Worm (Caenorhabditis elegans) whole organism, L1 larva: ENCODE results near the gene srbc-68.

Experiments used
- ama-1 ChIP-seq: fragments of 150-350 bp; optimal IDR thresholded peaks from 2 replicates; lab custom pipeline; 2014
- ces-1 ChIP-seq: fragments of 150-350 bp; optimal IDR thresholded peaks from 2 replicates; lab custom pipeline; 2014; ENCODE audit warnings: missing biosample characterization, missing genetic modification reagents, missing genetic modification characterization
- egl-27 ChIP-seq, 2 experiments: fragments of 150-350 bp in 1 of 2; sonication (generic microtip); optimal IDR thresholded peaks; 3 replicates each; lab custom pipeline; 2017 to 2018; ENCODE audit warnings: missing biosample characterization in 2 of 2, missing genetic modification characterization in 2 of 2, missing genetic modification reagents in 2 of 2
- elt-3 ChIP-seq, 6 experiments: fragments of 150-350 bp in 1 of 6; sonication (generic microtip); optimal IDR thresholded peaks; 2 replicates each; lab custom pipeline; 2017 to 2018; ENCODE audit warnings: missing biosample characterization in 6 of 6, missing genetic modification characterization in 6 of 6, inconsistent platforms in 1 of 6
- lin-14 ChIP-seq: fragments of 200-800 bp; sonication (Bioruptor generic); optimal IDR thresholded peaks from 2 replicates; lab custom pipeline; 2018; ENCODE audit warnings: mild to moderate bottlenecking, missing genetic modification characterization, moderate library complexity, missing compliant biosample characterization
- lin-39 ChIP-seq: fragments of 150-350 bp; optimal IDR thresholded peaks from 2 replicates; lab custom pipeline; 2014; ENCODE audit warnings: missing biosample characterization, missing genetic modification reagents, missing genetic modification characterization
- mef-2 ChIP-seq: fragments of 150-350 bp; optimal IDR thresholded peaks from 2 replicates; lab custom pipeline; 2014; ENCODE audit warnings: missing biosample characterization, missing genetic modification characterization
- mep-1 ChIP-seq: fragments of 150-350 bp; optimal IDR thresholded peaks from 2 replicates; lab custom pipeline; 2014; ENCODE audit warnings: missing biosample characterization, missing genetic modification characterization
- nhr-12 ChIP-seq: sonication (generic microtip); optimal IDR thresholded peaks from 2 replicates; lab custom pipeline; 2017; ENCODE audit warnings: missing biosample characterization, missing genetic modification characterization
- nhr-237 ChIP-seq: fragments of 150-350 bp; optimal IDR thresholded peaks from 2 replicates; lab custom pipeline; 2014; ENCODE audit warnings: missing biosample characterization, missing genetic modification characterization

DNA sequence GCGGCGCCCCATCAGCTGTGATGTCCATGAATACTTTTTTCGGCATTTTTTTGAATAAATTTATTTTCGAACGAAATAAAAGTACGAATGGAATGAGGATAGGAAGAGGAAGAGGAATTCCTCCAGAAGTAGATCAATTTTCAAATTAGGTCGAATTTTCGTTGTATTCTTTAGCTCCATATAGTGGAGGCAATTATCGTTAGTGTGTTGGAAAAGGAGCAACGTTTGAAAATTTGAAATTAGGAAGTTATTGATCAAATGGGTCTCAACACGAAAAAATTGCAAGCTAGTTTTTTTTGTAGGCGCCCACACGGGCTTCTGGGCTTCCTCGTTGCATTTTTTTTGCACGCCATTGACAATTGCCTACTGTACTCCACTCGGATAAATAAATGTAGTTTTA is 45.7 kb upstream of the srbc-68 start, which contains the start of gene T22F3.12:
- no peak for TF ChIP-seq ama-1 (lab: Kevin White, UChicago)
- no peak for TF ChIP-seq nhr-237 (tag; lab: Kevin White, UChicago)
- TF ChIP-seq mef-2, result no peak
- TF ChIP-seq egl-27 (tag; optimal IDR thresholded peaks at IDR 0.05; lab: Kevin White, UChicago), result no peak
- no peak for TF ChIP-seq elt-3 (tag; optimal IDR thresholded peaks at IDR 0.05; lab: Kevin White, UChicago)
- TF ChIP-seq mep-1, result no peak
- no peak for TF ChIP-seq lin-14 (GFP tag; lab: Kevin White, UChicago)
- no peak for TF ChIP-seq ces-1 (GFP tag; lab: Kevin White, UChicago)
- no peak for TF ChIP-seq lin-39 (tag; lab: Kevin White, UChicago)
- no peak for TF ChIP-seq nhr-12 (tag; lab: Kevin White, UChicago)
